Worm (Caenorhabditis elegans): ENCODE measurements around the gene C49F5.8.
"Not testable (repeated sequence)": the region's sequence is repeated elsewhere in the genome, so short reads cannot be mapped to it uniquely, and the experiment has no call there.

ce11 chrX:11961103-11961502, 1.2 kb downstream of the C49F5.8 start, which contains the start of gene C49F5.13:
- not testable (repeated sequence) for TF ChIP-seq lin-13 (GFP tag; optimal IDR thresholded peaks at IDR 0.05); snpc-4 (tag; optimal IDR thresholded peaks at IDR 0.05)

Data from whole organism, L4 larva.